Worm (Caenorhabditis elegans): Measurements from ENCODE around the gene cah-3.

DNA sequence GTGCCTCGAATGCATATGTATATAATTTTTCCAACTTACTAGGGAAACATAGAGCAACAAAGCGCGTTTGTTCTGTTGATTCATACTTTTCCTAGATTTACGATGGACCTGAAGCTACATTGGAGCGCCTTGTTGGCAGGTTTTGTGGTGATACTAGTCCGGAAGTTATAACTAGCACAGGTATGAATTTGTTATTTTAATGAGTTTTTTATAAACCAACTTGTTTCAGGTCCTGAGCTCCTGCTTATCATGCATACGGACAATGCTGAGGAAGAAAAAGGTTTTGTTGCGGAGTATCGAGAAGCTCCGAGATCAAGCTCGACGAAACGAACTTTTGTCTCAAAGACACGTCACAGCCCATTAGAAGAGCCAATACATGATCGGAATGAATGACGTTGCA, 16.5 kb upstream of the cah-3 start, which contains the start of gene F38E9.1:
- no peak for TF ChIP-seq ama-1 (optimal IDR thresholded peaks at IDR 0.05)
- no peak for TF ChIP-seq nhr-12 (tag; optimal IDR thresholded peaks at IDR 0.05)
- TF ChIP-seq nhr-25 (tag; optimal IDR thresholded peaks at IDR 0.05) = no peak
- TF ChIP-seq zag-1 (tag; optimal IDR thresholded peaks at IDR 0.05) = no peak
- TF ChIP-seq lin-39 (tag; optimal IDR thresholded peaks at IDR 0.05) = no peak
- no peak for TF ChIP-seq ztf-11 (tag; optimal IDR thresholded peaks at IDR 0.05)
- no peak for TF ChIP-seq R02D3.7 (tag; optimal IDR thresholded peaks at IDR 0.05)
- TF ChIP-seq mdl-1 (tag; optimal IDR thresholded peaks at IDR 0.05) = no peak
- no peak for TF ChIP-seq unc-55 (GFP tag; optimal IDR thresholded peaks at IDR 0.05)
- TF ChIP-seq nhr-77 (tag; optimal IDR thresholded peaks at IDR 0.05) = no peak
- no peak for TF ChIP-seq lsy-2 (tag; optimal IDR thresholded peaks at IDR 0.05)
